Worm (Caenorhabditis elegans) whole organism, L4 larva: ENCODE results near the gene pdhk-2.

Experiments used
- F10B5.3 ChIP-seq: sonication (generic microtip); optimal IDR thresholded peaks from 2 replicates; lab custom pipeline; 2016; ENCODE audit warnings: mild to moderate bottlenecking, missing genetic modification characterization, missing compliant biosample characterization
- F37D6.2 ChIP-seq: sonication (generic microtip); optimal IDR thresholded peaks from 2 replicates; lab custom pipeline; 2016; ENCODE audit warnings: mild to moderate bottlenecking, missing genetic modification characterization, missing compliant biosample characterization
- T20F7.1 ChIP-seq: fragments of 200-800 bp; sonication (Bioruptor generic); optimal IDR thresholded peaks from 2 replicates; lab custom pipeline; 2018; ENCODE audit warnings: mild to moderate bottlenecking, missing genetic modification characterization, missing compliant biosample characterization
- Y48G9A.11 ChIP-seq: fragments of 200-800 bp; sonication (Bioruptor generic); IDR thresholded peaks from 2 replicates; pipeline ENCODE4 v1.3.6; 2022; ENCODE audit warnings: missing genetic modification reagents, missing genetic modification characterization, missing compliant biosample characterization
- Y75B8A.6 ChIP-seq: fragments of 200-800 bp; sonication (Bioruptor generic); IDR thresholded peaks from 2 replicates; pipeline ENCODE4 v1.3.6; 2022; ENCODE audit warnings: missing genetic modification reagents, missing genetic modification characterization, missing compliant biosample characterization
- aha-1 ChIP-seq: fragments of 150-350 bp; peaks from one replicate; lab custom pipeline; 2014; ENCODE audit warnings: missing biosample characterization, missing genetic modification characterization
- aly-2 ChIP-seq: sonication (generic microtip); optimal IDR thresholded peaks from 2 replicates; lab custom pipeline; 2018; ENCODE audit warnings: missing biosample characterization, missing genetic modification characterization
- ceh-32 ChIP-seq: sonication (generic microtip); optimal IDR thresholded peaks from 2 replicates; lab custom pipeline; 2016; ENCODE audit warnings: mild to moderate bottlenecking, missing genetic modification characterization, missing compliant biosample characterization; ENCODE audit not compliant: poor library complexity
- ceh-62 ChIP-seq: sonication (generic microtip); optimal IDR thresholded peaks from 2 replicates; lab custom pipeline; 2017; ENCODE audit warnings: missing biosample characterization, missing genetic modification characterization
- ceh-82 ChIP-seq: sonication (generic microtip); optimal IDR thresholded peaks from 2 replicates; lab custom pipeline; 2017; ENCODE audit warnings: missing biosample characterization, missing genetic modification characterization
- cey-2 ChIP-seq: sonication (generic microtip); optimal IDR thresholded peaks from 3 replicates; lab custom pipeline; 2017; ENCODE audit warnings: missing genetic modification characterization, mild to moderate bottlenecking, missing compliant biosample characterization, antibody characterized with exemption, borderline replicate concordance; ENCODE audit not compliant: insufficient read depth
- daf-16 ChIP-seq, 3 experiments: sonication (generic microtip); optimal IDR thresholded peaks; 2 replicates each; lab custom pipeline; 2016 to 2017; ENCODE audit warnings: missing genetic modification characterization in 3 of 3, missing genetic modification reagents in 3 of 3, mild to moderate bottlenecking in 2 of 3, missing compliant biosample characterization in 2 of 3, missing biosample characterization in 1 of 3, moderate library complexity in 1 of 3
- daf-8 ChIP-seq: fragments of 200-800 bp; sonication (Bioruptor generic); IDR thresholded peaks from 2 replicates; pipeline ENCODE4 v1.3.6; 2022; ENCODE audit warnings: missing genetic modification characterization, missing compliant biosample characterization
- dmd-6 ChIP-seq: fragments of 200-800 bp; sonication (Bioruptor generic); IDR thresholded peaks from 2 replicates; pipeline ENCODE4 v1.3.6; 2022; ENCODE audit warnings: missing genetic modification reagents, missing genetic modification characterization, missing compliant biosample characterization
- dmd-9 ChIP-seq: fragments of 200-800 bp; sonication (Bioruptor generic); IDR thresholded peaks from 2 replicates; pipeline ENCODE4 v1.3.6; 2022; ENCODE audit warnings: missing genetic modification reagents, missing genetic modification characterization, missing compliant biosample characterization
- dve-1 ChIP-seq: sonication (generic microtip); optimal IDR thresholded peaks from 2 replicates; lab custom pipeline; 2017; ENCODE audit warnings: antibody characterized with exemption, mild to moderate bottlenecking, missing genetic modification characterization, missing compliant biosample characterization; ENCODE audit not compliant: insufficient read depth
- hlh-11 ChIP-seq: fragments of 200-800 bp; sonication (Bioruptor generic); optimal IDR thresholded peaks from 2 replicates; lab custom pipeline; 2018; ENCODE audit warnings: mild to moderate bottlenecking, missing genetic modification characterization, missing compliant biosample characterization
- hmg-1.1 ChIP-seq: fragments of 200-800 bp; sonication (Bioruptor generic); IDR thresholded peaks from 2 replicates; pipeline ENCODE4 v1.3.6; 2022; ENCODE audit warnings: missing genetic modification reagents, missing genetic modification characterization, missing compliant biosample characterization
- lin-15B ChIP-seq: fragments of 150-350 bp; sonication (generic microtip); optimal IDR thresholded peaks from 3 replicates; lab custom pipeline; 2014; ENCODE audit warnings: missing biosample characterization, missing genetic modification characterization
- lin-29 ChIP-seq: fragments of 200-800 bp; sonication (Bioruptor generic); IDR thresholded peaks from 2 replicates; pipeline ENCODE4 v1.3.6; 2022; ENCODE audit warnings: missing genetic modification reagents, missing genetic modification characterization, missing compliant biosample characterization
- lin-39 ChIP-seq: fragments of 150-350 bp; optimal IDR thresholded peaks from 2 replicates; lab custom pipeline; 2014; ENCODE audit warnings: missing biosample characterization, missing genetic modification reagents, missing genetic modification characterization
- lsy-2 ChIP-seq, 2 experiments: fragments of 150-350 bp in 1 of 2; sonication (generic microtip) in 1 of 2; optimal IDR thresholded peaks; 2 replicates each; lab custom pipeline; 2014 to 2017; ENCODE audit warnings: missing biosample characterization in 2 of 2, missing genetic modification characterization in 2 of 2
- madf-5 ChIP-seq, 2 experiments: fragments of 200-800 bp; sonication (Bioruptor generic); IDR thresholded peaks; 2 replicates each; pipeline ENCODE4 v1.3.6; 2022; ENCODE audit warnings: missing compliant biosample characterization in 2 of 2, missing genetic modification characterization in 2 of 2
- mdl-1 ChIP-seq, 2 experiments: fragments of 150-350 bp in 1 of 2; sonication (generic microtip) in 1 of 2; optimal IDR thresholded peaks; 2 replicates each; lab custom pipeline; 2014 to 2017; ENCODE audit warnings: missing biosample characterization in 2 of 2, missing genetic modification characterization in 2 of 2
- mes-2 ChIP-seq: sonication (generic microtip); optimal IDR thresholded peaks from 2 replicates; lab custom pipeline; 2016; ENCODE audit warnings: missing genotype, mild to moderate bottlenecking, missing genetic modification characterization, missing compliant biosample characterization; ENCODE audit not compliant: poor library complexity, severe bottlenecking
- mxl-3 ChIP-seq: fragments of 200-800 bp; sonication (Bioruptor generic); optimal IDR thresholded peaks from 2 replicates; lab custom pipeline; 2018; ENCODE audit warnings: mild to moderate bottlenecking, missing genetic modification characterization, missing compliant biosample characterization
- nhr-25 ChIP-seq: sonication (generic microtip); optimal IDR thresholded peaks from 2 replicates; lab custom pipeline; 2017; ENCODE audit warnings: missing genetic modification characterization, mild to moderate bottlenecking, missing compliant biosample characterization, antibody characterized with exemption, moderate library complexity, borderline replicate concordance; ENCODE audit not compliant: insufficient read depth
- nhr-28 ChIP-seq: fragments of 150-350 bp; optimal IDR thresholded peaks from 2 replicates; lab custom pipeline; 2014; ENCODE audit warnings: missing biosample characterization, missing genetic modification characterization
- nhr-42 ChIP-seq: fragments of 200-800 bp; sonication (Bioruptor generic); IDR thresholded peaks from 2 replicates; pipeline ENCODE4 v1.3.6; 2022; ENCODE audit warnings: missing genetic modification characterization, missing compliant biosample characterization
- php-3 ChIP-seq: fragments of 200-800 bp; sonication (Bioruptor generic); IDR thresholded peaks from 2 replicates; pipeline ENCODE4 v1.3.6; 2022; ENCODE audit warnings: missing genetic modification reagents, missing genetic modification characterization, missing compliant biosample characterization
- pqm-1 ChIP-seq: sonication (generic microtip); optimal IDR thresholded peaks from 2 replicates; lab custom pipeline; 2017; ENCODE audit warnings: missing biosample characterization, missing genetic modification characterization
- saeg-2 ChIP-seq: fragments of 200-800 bp; sonication (Bioruptor generic); IDR thresholded peaks from 2 replicates; pipeline ENCODE4 v1.3.6; 2022; ENCODE audit warnings: missing genetic modification reagents, missing genetic modification characterization, missing compliant biosample characterization
- sdz-12 ChIP-seq: fragments of 200-800 bp; sonication (Bioruptor generic); optimal IDR thresholded peaks from 2 replicates; lab custom pipeline; 2018; ENCODE audit warnings: mild to moderate bottlenecking, missing genetic modification characterization, missing compliant biosample characterization
- skn-1 ChIP-seq: fragments of 150-350 bp; optimal IDR thresholded peaks from 2 replicates; lab custom pipeline; 2014; ENCODE audit warnings: missing biosample characterization, missing genetic modification characterization
- snpc-1.2 ChIP-seq: fragments of 200-800 bp; sonication (Bioruptor generic); IDR thresholded peaks from 2 replicates; pipeline ENCODE4 v1.3.6; 2022; ENCODE audit warnings: missing genetic modification reagents, missing genetic modification characterization, missing compliant biosample characterization
- unc-130 ChIP-seq: sonication (generic microtip); optimal IDR thresholded peaks from 2 replicates; lab custom pipeline; 2016; ENCODE audit warnings: missing genetic modification reagents, missing genetic modification characterization, missing compliant biosample characterization
- zag-1 ChIP-seq: fragments of 150-350 bp; optimal IDR thresholded peaks from 2 replicates; lab custom pipeline; 2014; ENCODE audit warnings: missing biosample characterization, missing genetic modification characterization
- zip-2 ChIP-seq: fragments of 150-350 bp; optimal IDR thresholded peaks from 2 replicates; lab custom pipeline; 2014; ENCODE audit warnings: missing biosample characterization, missing genetic modification characterization
- ztf-11 ChIP-seq: fragments of 150-350 bp; optimal IDR thresholded peaks from 2 replicates; lab custom pipeline; 2014; ENCODE audit warnings: missing biosample characterization, missing genetic modification characterization

The pdhk-2 gene

DNA sequence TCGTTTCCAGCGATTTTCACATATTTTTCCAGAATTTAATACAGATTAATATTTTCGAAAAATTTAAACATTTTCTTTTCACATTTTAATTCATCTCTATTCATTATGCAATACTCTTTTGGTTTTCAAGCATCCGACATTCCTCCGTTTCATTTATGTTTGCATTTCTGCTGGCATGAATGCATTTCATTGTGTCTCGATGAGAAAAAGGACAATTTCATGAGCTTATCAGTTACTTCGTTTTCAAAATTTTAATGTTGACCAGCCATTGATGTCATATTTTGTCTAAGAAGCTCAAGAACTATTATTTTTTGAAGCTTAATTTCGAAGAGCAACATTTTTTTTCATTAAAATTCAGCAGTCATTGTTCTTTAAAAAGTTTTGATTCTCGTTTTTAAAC is 22.6 kb downstream of the pdhk-2 start (continued):
- TF ChIP-seq snpc-1.2 (GFP tag; lab: Robert Waterston, UW) = no peak
- TF ChIP-seq lin-39 (tag; lab: Kevin White, UChicago) = no peak
- no peak for TF ChIP-seq dmd-6 (GFP tag; lab: Robert Waterston, UW)
- no peak for TF ChIP-seq cey-2 (tag; lab: Kevin White, UChicago)
- TF ChIP-seq daf-16 (GFP tag; optimal IDR thresholded peaks at IDR 0.05; lab: Kevin White, UChicago) = no peak
- peak; percentile 72 for TF ChIP-seq daf-16 (tag; optimal IDR thresholded peaks at IDR 0.05; lab: Kevin White, UChicago)
- TF ChIP-seq aha-1 (tag; lab: Kevin White, UChicago) = peak; percentile 9
- TF ChIP-seq pqm-1 (tag; lab: Kevin White, UChicago) = peak; percentile 67
- no peak for TF ChIP-seq sdz-12 (GFP tag; lab: Kevin White, UChicago)
- no peak for TF ChIP-seq zag-1 (tag; lab: Kevin White, UChicago)
- no peak for TF ChIP-seq ceh-82
- TF ChIP-seq F10B5.3 (tag; lab: Kevin White, UChicago) = no peak
- TF ChIP-seq hmg-1.1 (GFP tag; lab: Robert Waterston, UW) = no peak

DNA sequence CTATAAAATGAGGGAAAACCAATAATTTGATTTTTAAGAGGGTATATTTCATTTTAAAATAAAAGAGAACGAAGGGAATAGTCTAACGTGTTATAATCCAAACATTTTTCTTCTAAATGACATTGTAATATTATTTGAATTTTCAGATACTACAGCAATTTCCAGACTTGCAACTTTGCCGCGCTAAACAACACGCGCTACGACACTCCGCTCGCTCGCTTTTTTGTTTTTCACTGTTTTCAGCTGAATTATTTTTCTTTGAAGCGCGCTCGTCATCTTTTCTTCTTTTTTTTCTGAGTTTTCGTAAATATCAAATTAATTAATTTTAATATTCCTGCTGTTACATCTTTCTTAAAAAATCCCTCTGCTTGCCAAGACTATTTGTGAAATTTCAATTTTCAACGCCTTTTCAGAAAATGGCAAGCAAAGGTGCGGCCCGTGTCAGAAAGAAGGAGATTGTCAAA is 23.9 kb downstream of the pdhk-2 start, which contains the start of gene mrpl-11:
Gene mrpl-11, plus strand, starts transcription at position 414 of the 464 bp plus-strand sequence.
- TF ChIP-seq nhr-28 (tag; lab: Kevin White, UChicago) = no peak
- no peak for TF ChIP-seq lin-29
- TF ChIP-seq daf-8 (GFP tag; lab: Robert Waterston, UW) = no peak
- no peak for TF ChIP-seq aly-2
- peak; percentile 95 for TF ChIP-seq T20F7.1
- peak; percentile 96 for TF ChIP-seq Y48G9A.11 (GFP tag; lab: Robert Waterston, UW)
- no peak for TF ChIP-seq zip-2 (tag; lab: Kevin White, UChicago)
- no peak for TF ChIP-seq dmd-9
- peak in 1 of 2 experiments; percentile 51 for TF ChIP-seq lsy-2 (tag; optimal IDR thresholded peaks at IDR 0.05; lab: Kevin White, UChicago)
- peak; percentile 44 for TF ChIP-seq mes-2 (tag; lab: Kevin White, UChicago)
- no peak for TF ChIP-seq hlh-11
- TF ChIP-seq F37D6.2 = no peak
- TF ChIP-seq skn-1 (tag; lab: Kevin White, UChicago) = no peak
- TF ChIP-seq daf-16 (GFP tag; optimal IDR thresholded peaks at IDR 0.05; lab: Kevin White, UChicago) = no peak
- TF ChIP-seq daf-16 (tag; optimal IDR thresholded peaks at IDR 0.05; lab: Kevin White, UChicago) = peak; percentile 14
- peak; percentile 14 for TF ChIP-seq dve-1 (tag; lab: Kevin White, UChicago)
- no peak for TF ChIP-seq nhr-25 (tag; lab: Kevin White, UChicago)
- no peak for TF ChIP-seq unc-130
- TF ChIP-seq ceh-62 = no peak

DNA sequence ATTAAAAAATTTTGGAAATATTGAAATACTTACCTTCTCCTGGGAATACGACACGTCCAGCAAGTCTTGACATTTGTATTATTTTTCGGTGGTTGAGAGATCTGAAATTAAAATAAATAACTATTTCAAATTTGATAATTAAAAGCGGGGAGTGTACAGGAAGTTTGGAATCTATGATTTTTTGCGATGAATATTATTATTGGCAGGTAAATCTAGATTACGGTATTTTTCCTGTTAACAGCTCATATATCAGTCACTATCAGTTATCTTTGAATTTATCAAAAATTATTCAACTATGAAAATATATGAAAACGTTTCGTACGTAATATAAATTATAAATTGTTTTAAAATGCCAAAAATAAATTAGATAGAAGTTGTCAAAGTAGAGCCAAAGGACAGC is 25.1 kb downstream of the pdhk-2 start, which contains the start of gene B0303.14:
Gene B0303.14, minus strand, starts transcription at position 101 of the 400 bp plus-strand sequence.
- TF ChIP-seq saeg-2 (GFP tag; lab: Robert Waterston, UW) = no peak
- TF ChIP-seq nhr-42 (GFP tag; lab: Robert Waterston, UW) = no peak
- no peak for TF ChIP-seq ztf-11 (tag; lab: Kevin White, UChicago)
- TF ChIP-seq madf-5 (GFP tag; IDR thresholded peaks at IDR 0.05; lab: Robert Waterston, UW) = no peak
- no peak for TF ChIP-seq skn-1 (tag; lab: Kevin White, UChicago)
- TF ChIP-seq lin-29 = no peak
- TF ChIP-seq php-3 (GFP tag; lab: Robert Waterston, UW) = no peak
- TF ChIP-seq lin-15B (tag; lab: Kevin White, UChicago) = no peak
- no peak for TF ChIP-seq dve-1 (tag; lab: Kevin White, UChicago)
- no peak for TF ChIP-seq daf-16 (GFP tag; optimal IDR thresholded peaks at IDR 0.05; lab: Kevin White, UChicago)
- no peak for TF ChIP-seq daf-16 (tag; optimal IDR thresholded peaks at IDR 0.05; lab: Kevin White, UChicago)
- TF ChIP-seq T20F7.1 = no peak
- no peak for TF ChIP-seq ceh-32 (tag; lab: Kevin White, UChicago)
- no peak for TF ChIP-seq mxl-3 (GFP tag; lab: Kevin White, UChicago)
- no peak for TF ChIP-seq hmg-1.1 (GFP tag; lab: Robert Waterston, UW)
- no peak for TF ChIP-seq mdl-1 (tag; optimal IDR thresholded peaks at IDR 0.05; lab: Kevin White, UChicago)
- no peak for TF ChIP-seq Y75B8A.6 (GFP tag; lab: Robert Waterston, UW)
